Worm (Caenorhabditis elegans) whole organism, L4 larva: ENCODE measurements around the gene dolk-1.
"Not testable (repeated sequence)": the region's sequence is repeated elsewhere in the genome, so short reads cannot be mapped to it uniquely, and the experiment has no call there.

Source experiments
- ceh-62 ChIP-seq: sonication (generic microtip); optimal IDR thresholded peaks from 2 replicates; lab custom pipeline; 2017; ENCODE audit warnings: missing biosample characterization, missing genetic modification characterization
- daf-19 ChIP-seq: fragments of 200-800 bp; sonication (Bioruptor generic); conservative IDR thresholded peaks from 2 replicates; pipeline ENCODE4 v1.3.6; 2022; ENCODE audit warnings: missing genetic modification characterization, missing compliant biosample characterization
- dmd-6 ChIP-seq: fragments of 200-800 bp; sonication (Bioruptor generic); IDR thresholded peaks from 2 replicates; pipeline ENCODE4 v1.3.6; 2022; ENCODE audit warnings: missing genetic modification reagents, missing genetic modification characterization, missing compliant biosample characterization
- egl-27 ChIP-seq: sonication (generic microtip); optimal IDR thresholded peaks from 3 replicates; lab custom pipeline; 2017; ENCODE audit warnings: missing biosample characterization, missing genetic modification reagents, missing genetic modification characterization
- lin-15B ChIP-seq: fragments of 150-350 bp; sonication (generic microtip); optimal IDR thresholded peaks from 3 replicates; lab custom pipeline; 2014; ENCODE audit warnings: missing biosample characterization, missing genetic modification characterization
- mep-1 ChIP-seq: fragments of 150-350 bp; sonication (generic microtip); optimal IDR thresholded peaks from 3 replicates; lab custom pipeline; 2014; ENCODE audit warnings: missing biosample characterization, missing genetic modification characterization
- nhr-10 ChIP-seq: fragments of 150-350 bp; optimal IDR thresholded peaks from 2 replicates; lab custom pipeline; 2014; ENCODE audit warnings: missing biosample characterization, missing genetic modification characterization
- nhr-11 ChIP-seq: fragments of 150-350 bp; optimal IDR thresholded peaks from 2 replicates; lab custom pipeline; 2014; ENCODE audit warnings: missing biosample characterization, missing genetic modification characterization
- zfp-2 ChIP-seq: sonication (generic microtip); optimal IDR thresholded peaks from 2 replicates; lab custom pipeline; 2016; ENCODE audit warnings: mild to moderate bottlenecking, missing genetic modification characterization, missing compliant biosample characterization

DNA sequence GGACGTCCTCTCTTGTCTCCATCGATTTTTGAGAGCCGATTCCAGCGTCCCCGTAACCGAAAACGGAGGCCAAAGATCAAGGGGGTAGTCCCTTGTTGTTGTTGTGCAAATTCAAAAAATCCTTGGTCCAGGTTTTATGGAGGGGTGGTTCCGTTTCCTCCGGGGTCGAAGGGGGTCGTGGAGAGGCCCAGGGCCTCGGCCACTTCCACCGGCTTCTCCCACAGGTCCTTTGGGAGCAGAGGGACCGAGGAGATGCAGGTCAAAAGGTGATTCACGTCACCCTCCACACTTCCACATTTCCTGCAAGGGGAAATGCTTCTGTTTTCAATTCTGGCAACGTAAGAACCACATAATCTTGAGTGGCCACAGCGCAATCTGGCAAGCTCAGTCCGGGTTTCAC, 49.7 kb downstream of the dolk-1 start, which contains the start of gene fbxb-22:
- not testable (repeated sequence) for TF ChIP-seq zfp-2; daf-19 (GFP tag; lab: Robert Waterston, UW); egl-27 (tag; lab: Kevin White, UChicago); nhr-11 (tag; lab: Kevin White, UChicago); mep-1; dmd-6 (GFP tag; lab: Robert Waterston, UW); nhr-10 (tag; lab: Kevin White, UChicago); ceh-62; lin-15B
